Fruit fly (Drosophila melanogaster): ENCODE results near the gene spn-A.

The spn-A gene

DNA sequence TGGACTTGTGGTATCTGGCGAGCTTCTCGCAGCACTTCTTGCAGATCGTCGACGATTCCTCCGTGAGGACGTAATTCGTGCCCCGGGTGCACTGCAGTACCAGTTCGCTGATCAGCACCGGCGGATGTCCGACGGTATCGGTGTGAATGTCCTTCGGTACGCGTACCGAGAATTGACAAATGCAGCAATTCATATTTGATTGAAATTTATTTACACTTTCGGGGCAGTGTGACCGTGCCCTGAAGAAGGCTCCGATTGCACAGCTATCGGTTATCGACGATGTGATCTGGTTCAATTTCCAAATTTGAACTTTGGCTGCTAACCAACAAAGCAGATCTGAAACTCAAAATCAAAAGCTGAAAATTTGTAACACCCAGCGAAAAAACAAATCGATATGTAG, 19.2 kb downstream of the spn-A start, which contains the start of gene ZIPIC (continued):
- TF ChIP-seq CG30020 (tag; optimal IDR thresholded peaks at IDR 0.05) (no peak), psq (GFP tag; optimal IDR thresholded peaks at IDR 0.05) (no peak), BEAF-32 (GFP tag; optimal IDR thresholded peaks at IDR 0.05) (peak; percentile 49), CG7556 (GFP tag; optimal IDR thresholded peaks at IDR 0.05) (no peak), CG7357 (GFP tag; IDR thresholded peaks at IDR 0.05) (no peak), pzg (GFP tag; optimal IDR thresholded peaks at IDR 0.05) (peak; percentile 67), Sry-δ (GFP tag; optimal IDR thresholded peaks at IDR 0.05) (peak; percentile 61), Deaf1 (tag; optimal IDR thresholded peaks at IDR 0.05) (no peak), CG16813 (GFP tag; IDR thresholded peaks at IDR 0.05; ENCODE audit: partially characterized antibody) (peak; percentile 56; the same call in 2 of the 3 replicates), nerfin-2 (GFP tag; IDR thresholded peaks at IDR 0.05; ENCODE audit: partially characterized antibody) (peak; percentile 48; the same call in 1 of the 2 replicates), bbx (GFP tag; IDR thresholded peaks at IDR 0.05; ENCODE audit: partially characterized antibody) (peak; percentile 52), BtbVII (GFP tag; optimal IDR thresholded peaks at IDR 0.05) (no peak), CG3065 (GFP tag; optimal IDR thresholded peaks at IDR 0.05) (no peak), gce (GFP tag; IDR thresholded peaks at IDR 0.05) (no peak), CG2199 (GFP tag; IDR thresholded peaks at IDR 0.05) (no peak), abd-A (tag; optimal IDR thresholded peaks at IDR 0.05) (no peak), CG3163 (GFP tag; optimal IDR thresholded peaks at IDR 0.05) (no peak), Stat92E (GFP tag; optimal IDR thresholded peaks at IDR 0.05) (no peak), CG1792 (GFP tag; optimal IDR thresholded peaks at IDR 0.05) (no peak), zen (tag; optimal IDR thresholded peaks at IDR 0.05) (no peak), seq (GFP tag; IDR thresholded peaks at IDR 0.05) (no peak), CG34224 (GFP tag; IDR thresholded peaks at IDR 0.05; ENCODE audit: partially characterized antibody) (peak; percentile 69), ham (GFP tag; IDR thresholded peaks at IDR 0.05) (no peak), ab (GFP tag; optimal IDR thresholded peaks at IDR 0.05) (no peak), PHDP (tag; optimal IDR thresholded peaks at IDR 0.05) (no peak), sens (GFP tag) (no peak), knrl (GFP tag; IDR thresholded peaks at IDR 0.05; ENCODE audit: partially characterized antibody) (peak; percentile 36; the same call in 1 of the 3 replicates), CG6254 (GFP tag; optimal IDR thresholded peaks at IDR 0.05) (no peak), Gsc (GFP tag; IDR thresholded peaks at IDR 0.05) (no peak), CG6854 (GFP tag; optimal IDR thresholded peaks at IDR 0.05) (no peak), CG17912 (GFP tag; optimal IDR thresholded peaks at IDR 0.05) (no peak), run (tag; optimal IDR thresholded peaks at IDR 0.05) (no peak), CG32772 (GFP tag; IDR thresholded peaks at IDR 0.05) (no peak), CG13624 (GFP tag; optimal IDR thresholded peaks at IDR 0.05) (no peak), toy (GFP tag; IDR thresholded peaks at IDR 0.05) (no peak), CG7963 (GFP tag; IDR thresholded peaks at IDR 0.05; ENCODE audit: partially characterized antibody) (0 out of 3 replicates have a peak, but pooled peaks have one; percentile 7), maf-S (GFP tag; optimal IDR thresholded peaks at IDR 0.05) (no peak), Nf-YC (tag; optimal IDR thresholded peaks at IDR 0.05) (no peak), ewg (GFP tag; optimal IDR thresholded peaks at IDR 0.05) (no peak), CG10147 (GFP tag; optimal IDR thresholded peaks at IDR 0.05) (no peak), CG11085 (GFP tag; IDR thresholded peaks at IDR 0.05) (no peak), al (GFP tag; IDR thresholded peaks at IDR 0.05) (no peak), CG12155 (GFP tag; optimal IDR thresholded peaks at IDR 0.05) (no peak), CG15696 (tag; optimal IDR thresholded peaks at IDR 0.05) (no peak), bab2 (GFP tag; optimal IDR thresholded peaks at IDR 0.05) (no peak), CG8290 (GFP tag; optimal IDR thresholded peaks at IDR 0.05) (no peak), CG8290 (tag; optimal IDR thresholded peaks at IDR 0.05) (no peak), ro (GFP tag; IDR thresholded peaks at IDR 0.05) (no peak), odd (GFP tag; optimal IDR thresholded peaks at IDR 0.05) (no peak), CG14667 (GFP tag; IDR thresholded peaks at IDR 0.05) (no peak), CG16815 (GFP tag; optimal IDR thresholded peaks at IDR 0.05) (no peak)
